Fruit fly (Drosophila melanogaster) whole organism, pupa: Measurements from ENCODE around the gene Mink.
A peak's percentile ranks its signal among the peaks of the same experiment; 100 is the strongest.

Experiments used
- CG10348 ChIP-seq: fragments of 200-800 bp; sonication (Bioruptor generic); IDR thresholded peaks from 2 replicates; pipeline ENCODE4 v1.3.6; 2022; ENCODE audit warnings: missing biosample characterization, missing genetic modification characterization
- CG12605 ChIP-seq: fragments of 200-800 bp; sonication (Bioruptor generic); IDR thresholded peaks from 2 replicates; pipeline ENCODE4 v1.3.6; 2022; ENCODE audit warnings: missing biosample characterization, missing genetic modification characterization
- CG13204 ChIP-seq: fragments of 200-800 bp; sonication (Bioruptor generic); optimal IDR thresholded peaks from 2 replicates; lab custom pipeline; 2018; ENCODE audit warnings: missing biosample characterization, mild to moderate bottlenecking, missing genetic modification characterization, moderate library complexity
- CG14655 ChIP-seq: fragments of 200-800 bp; sonication (Bioruptor generic); optimal IDR thresholded peaks from 3 replicates; lab custom pipeline; 2017; ENCODE audit warnings: mild to moderate bottlenecking, missing biosample characterization, missing genetic modification reagents, missing genetic modification characterization
- CG15710 ChIP-seq: fragments of 200-800 bp; sonication (Bioruptor generic); optimal IDR thresholded peaks from 2 replicates; lab custom pipeline; 2018; ENCODE audit warnings: missing biosample characterization, mild to moderate bottlenecking, missing genetic modification characterization, moderate library complexity
- CG17806 ChIP-seq: fragments of 200-800 bp; sonication (Bioruptor generic); optimal IDR thresholded peaks from 2 replicates; lab custom pipeline; 2018; ENCODE audit warnings: missing biosample characterization, mild to moderate bottlenecking, missing genetic modification characterization, moderate library complexity
- CG32121 ChIP-seq: fragments of 200-800 bp; sonication (Bioruptor generic); IDR thresholded peaks from 2 replicates; pipeline ENCODE4 v1.3.6; 2022; ENCODE audit warnings: missing biosample characterization, missing genetic modification characterization
- CG34367 ChIP-seq: fragments of 200-800 bp; sonication (Bioruptor generic); optimal IDR thresholded peaks from 2 replicates; lab custom pipeline; 2018; ENCODE audit warnings: missing biosample characterization, mild to moderate bottlenecking, missing genetic modification characterization
- CG4496 ChIP-seq: fragments of 200-800 bp; sonication (Bioruptor generic); IDR thresholded peaks from 3 replicates; pipeline ENCODE4 v1.3.6; 2022; ENCODE audit warnings: missing biosample characterization, missing genetic modification characterization
- CG8159 ChIP-seq: fragments of 200-800 bp; sonication (Bioruptor generic); optimal IDR thresholded peaks from 3 replicates; lab custom pipeline; 2018; ENCODE audit warnings: missing biosample characterization, mild to moderate bottlenecking, missing genetic modification characterization, moderate library complexity
- CG8301 ChIP-seq: fragments of 200-800 bp; sonication (Bioruptor generic); optimal IDR thresholded peaks from 2 replicates; lab custom pipeline; 2018; ENCODE audit warnings: missing biosample characterization, mild to moderate bottlenecking, missing genetic modification characterization
- CG9948 ChIP-seq: fragments of 200-800 bp; sonication (Bioruptor generic); optimal IDR thresholded peaks from 2 replicates; lab custom pipeline; 2018; ENCODE audit warnings: missing biosample characterization, mild to moderate bottlenecking, missing genetic modification characterization, moderate library complexity
- D1 ChIP-seq: fragments of 200-800 bp; sonication (Bioruptor generic); optimal IDR thresholded peaks from 2 replicates; lab custom pipeline; 2018; ENCODE audit warnings: missing biosample characterization, mild to moderate bottlenecking, missing genetic modification characterization, moderate library complexity
- EcR ChIP-seq: fragments of 200-800 bp; sonication (Bioruptor generic); optimal IDR thresholded peaks from 3 replicates; lab custom pipeline; 2019; ENCODE audit warnings: missing biosample characterization, missing genetic modification characterization, mild to moderate bottlenecking, moderate library complexity, missing genetic modification reagents
- Ets98B ChIP-seq: fragments of 200-800 bp; sonication (Bioruptor generic); IDR thresholded peaks from 2 replicates; pipeline ENCODE4 v1.3.6; 2022; ENCODE audit warnings: missing biosample characterization, missing genetic modification characterization
- Pif1A ChIP-seq: fragments of 200-800 bp; sonication (Bioruptor generic); optimal IDR thresholded peaks from 3 replicates; lab custom pipeline; 2016; ENCODE audit warnings: missing biosample characterization, missing genetic modification characterization
- Pif1B ChIP-seq: fragments of 200-800 bp; sonication (Bioruptor generic); optimal IDR thresholded peaks from 3 replicates; lab custom pipeline; 2016; ENCODE audit warnings: missing biosample characterization, missing genetic modification characterization
- Snoo ChIP-seq: fragments of 200-800 bp; sonication (Bioruptor generic); optimal IDR thresholded peaks from 3 replicates; lab custom pipeline; 2017; ENCODE audit warnings: missing biosample characterization, mild to moderate bottlenecking, missing genetic modification characterization, inconsistent platforms
- fd96Ca ChIP-seq: fragments of 200-800 bp; sonication (Bioruptor generic); IDR thresholded peaks from 3 replicates; pipeline ENCODE4 v1.3.6; 2022; ENCODE audit warnings: missing biosample characterization, missing genetic modification characterization
- gl ChIP-seq: fragments of 200-800 bp; sonication (Bioruptor generic); optimal IDR thresholded peaks from 2 replicates; lab custom pipeline; 2018; ENCODE audit warnings: missing biosample characterization, mild to moderate bottlenecking, missing genetic modification characterization
- rn ChIP-seq: fragments of 200-800 bp; sonication (Bioruptor generic); IDR thresholded peaks from 2 replicates; pipeline ENCODE4 v1.3.6; 2022; ENCODE audit warnings: missing biosample characterization, missing genetic modification characterization

Mink gene

dm6 chr3R:24889303-24889892, 32.9 kb upstream of the Mink start:
- TF ChIP-seq rn (GFP tag; lab: Robert Waterston, UW): no peak
- TF ChIP-seq Ets98B (GFP tag; lab: Robert Waterston, UW): no peak
- TF ChIP-seq fd96Ca (GFP tag; lab: Robert Waterston, UW): 0 out of 3 replicates have a peak, but pooled peaks have one; percentile 26
- no peak for TF ChIP-seq CG14655 (GFP tag; lab: Kevin White, UChicago)
- peak; percentile 89 for TF ChIP-seq EcR (GFP tag; lab: Kevin White, UChicago)
- TF ChIP-seq, all 21 proteins: peak for 2

DNA sequence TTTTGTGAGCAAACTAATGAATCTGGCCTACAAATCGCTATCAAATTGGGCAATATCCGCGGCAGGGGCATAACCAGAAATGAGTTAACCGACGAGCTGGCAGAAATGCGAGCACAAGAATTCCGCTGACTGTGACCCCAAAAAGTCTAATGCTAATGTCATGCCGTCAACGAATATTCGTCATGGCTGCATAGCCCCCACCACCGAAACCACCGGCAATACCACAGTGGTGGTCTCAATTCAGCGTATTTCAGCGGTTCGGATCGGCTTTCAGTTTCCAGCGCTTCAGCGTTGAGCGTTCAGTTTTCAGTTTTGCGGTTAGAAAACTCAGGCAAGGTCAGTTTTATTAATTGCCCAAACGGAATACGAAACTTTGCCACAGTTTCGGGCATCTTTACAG, 32.1 kb upstream of the Mink start:
- TF ChIP-seq CG4496 (GFP tag; lab: Robert Waterston, UW): no peak

DNA sequence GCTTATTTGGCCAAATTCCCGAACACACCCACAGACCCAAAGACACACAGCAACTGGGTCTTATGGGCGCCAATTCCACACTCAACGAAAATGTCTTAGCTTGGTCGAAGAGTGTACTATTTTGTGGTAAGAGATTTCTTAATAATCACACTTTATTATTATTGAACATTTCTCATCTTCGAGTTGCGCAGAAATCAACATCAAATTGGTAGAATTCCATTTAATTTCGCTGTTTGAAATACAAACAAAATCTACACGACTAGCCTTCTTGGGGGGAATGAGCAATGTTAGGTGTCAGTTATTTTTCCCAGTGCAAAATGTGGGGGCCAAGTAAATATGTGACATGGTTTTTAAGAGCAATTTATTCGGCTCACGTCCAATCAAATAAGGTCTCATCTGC, 31.4 kb upstream of the Mink start:
- TF ChIP-seq D1 (tag; lab: Kevin White, UChicago) (no peak), CG12605 (no peak), rn (GFP tag; lab: Robert Waterston, UW) (no peak), CG9948 (tag; lab: Kevin White, UChicago) (no peak), EcR (GFP tag; lab: Kevin White, UChicago) (no peak), CG14655 (GFP tag; lab: Kevin White, UChicago) (peak; percentile 45), CG32121 (GFP tag; lab: Robert Waterston, UW) (no peak; the same call in 1 of the 2 replicates), CG15710 (tag; lab: Kevin White, UChicago) (no peak), CG13204 (GFP tag; lab: Kevin White, UChicago) (no peak), fd96Ca (GFP tag; lab: Robert Waterston, UW) (peak; percentile 50; the same call in 1 of the 3 replicates), Ets98B (GFP tag; lab: Robert Waterston, UW) (peak; percentile 39), CG8159 (tag; lab: Kevin White, UChicago) (no peak), gl (no peak), CG8301 (peak; percentile 51), CG34367 (tag; lab: Kevin White, UChicago) (no peak), CG10348 (no peak), Pif1A (GFP tag; lab: Kevin White, UChicago) (peak; percentile 3), Pif1B (GFP tag; lab: Kevin White, UChicago) (no peak), Snoo (no peak), CG4496 (GFP tag; lab: Robert Waterston, UW) (no peak), CG17806 (tag; lab: Kevin White, UChicago) (no peak)

- TF ChIP-seq Pif1A (GFP tag; lab: Kevin White, UChicago): peak; percentile 70
- TF ChIP-seq gl: peak; percentile 74
- 0 out of 3 replicates have a peak, but pooled peaks have one; percentile 12 for TF ChIP-seq fd96Ca (GFP tag; lab: Robert Waterston, UW)
- TF ChIP-seq CG34367 (tag; lab: Kevin White, UChicago): peak; percentile 83
- peak; percentile 79 for TF ChIP-seq EcR (GFP tag; lab: Kevin White, UChicago)
- TF ChIP-seq Ets98B (GFP tag; lab: Robert Waterston, UW): peak; percentile 61
- peak; percentile 82 for TF ChIP-seq Snoo
- peak; percentile 23; the same call in 1 of the 2 replicates for TF ChIP-seq CG10348
- peak; percentile 94 for TF ChIP-seq CG8301
- TF ChIP-seq CG17806 (tag; lab: Kevin White, UChicago): peak; percentile 95
- peak; percentile 88 for TF ChIP-seq CG32121 (GFP tag; lab: Robert Waterston, UW)
- peak; percentile 64; the same call in 1 of the 2 replicates for TF ChIP-seq rn (GFP tag; lab: Robert Waterston, UW)
- TF ChIP-seq CG15710 (tag; lab: Kevin White, UChicago): peak; percentile 91
- peak; percentile 96 for TF ChIP-seq CG8159 (tag; lab: Kevin White, UChicago)
- peak; percentile 98 for TF ChIP-seq D1 (tag; lab: Kevin White, UChicago)
- TF ChIP-seq CG13204 (GFP tag; lab: Kevin White, UChicago): peak; percentile 51
- peak; percentile 76 for TF ChIP-seq Pif1B (GFP tag; lab: Kevin White, UChicago)
- TF ChIP-seq CG14655 (GFP tag; lab: Kevin White, UChicago): peak; percentile 96
- TF ChIP-seq CG12605: peak; percentile 56
- peak; percentile 79 for TF ChIP-seq CG4496 (GFP tag; lab: Robert Waterston, UW)
- peak; percentile 95 for TF ChIP-seq CG9948 (tag; lab: Kevin White, UChicago)
- TF ChIP-seq, all 21 proteins: peak for 21
Observed at dm6 chr3R:24893320-24893955, 28.8 kb upstream of the Mink start.

dm6 chr3R:24894419-24895206, 27.7 kb upstream of the Mink start, which contains the start of the genes CG31121 and CG11069:
Gene CG31121, minus strand, starts transcription at chr3R:24894605.
Gene CG11069, plus strand, starts transcription at chr3R:24894742.
- TF ChIP-seq Pif1A (GFP tag; lab: Kevin White, UChicago): no peak
- no peak for TF ChIP-seq CG8159 (tag; lab: Kevin White, UChicago)
- TF ChIP-seq EcR (GFP tag; lab: Kevin White, UChicago): peak; percentile 46
- peak; percentile 19 for TF ChIP-seq CG13204 (GFP tag; lab: Kevin White, UChicago)
- 0 out of 3 replicates have a peak, but pooled peaks have one; percentile 48 for TF ChIP-seq fd96Ca (GFP tag; lab: Robert Waterston, UW)
- TF ChIP-seq CG17806 (tag; lab: Kevin White, UChicago): no peak
- TF ChIP-seq Ets98B (GFP tag; lab: Robert Waterston, UW): peak; percentile 41; the same call in 1 of the 2 replicates
